Worm (Caenorhabditis elegans) whole organism, L2 larva: ENCODE results near the gene F41C3.2.

Experiments
- aly-2 ChIP-seq: fragments of 150-350 bp; optimal IDR thresholded peaks from 2 replicates; lab custom pipeline; 2014; ENCODE audit warnings: missing biosample characterization, missing genetic modification characterization
- blmp-1 ChIP-seq: sonication (generic microtip); optimal IDR thresholded peaks from 2 replicates; lab custom pipeline; 2017; ENCODE audit warnings: missing genetic modification characterization, mild to moderate bottlenecking, missing compliant biosample characterization, antibody characterized with exemption, moderate library complexity; ENCODE audit not compliant: insufficient read depth
- egl-27 ChIP-seq: sonication (generic microtip); optimal IDR thresholded peaks from 3 replicates; lab custom pipeline; 2017; ENCODE audit warnings: missing biosample characterization, missing genetic modification reagents, missing genetic modification characterization
- lin-11 ChIP-seq: fragments of 150-350 bp; sonication (generic microtip); optimal IDR thresholded peaks from 2 replicates; lab custom pipeline; 2014; ENCODE audit warnings: missing biosample characterization, missing genetic modification characterization, inconsistent platforms, mixed read lengths
- lin-13 ChIP-seq: fragments of 150-350 bp; optimal IDR thresholded peaks from 2 replicates; lab custom pipeline; 2014; ENCODE audit warnings: missing biosample characterization, missing genetic modification reagents, missing genetic modification characterization
- nhr-6 ChIP-seq: fragments of 150-350 bp; optimal IDR thresholded peaks from 2 replicates; lab custom pipeline; 2014; ENCODE audit warnings: missing biosample characterization, missing genetic modification characterization
- nhr-77 ChIP-seq: fragments of 150-350 bp; optimal IDR thresholded peaks from 2 replicates; lab custom pipeline; 2014; ENCODE audit warnings: missing biosample characterization, missing genetic modification characterization
- unc-62 ChIP-seq: fragments of 150-350 bp; optimal IDR thresholded peaks from 2 replicates; lab custom pipeline; 2014; ENCODE audit warnings: missing biosample characterization, missing genetic modification reagents, missing genetic modification characterization
- zag-1 ChIP-seq: fragments of 150-350 bp; optimal IDR thresholded peaks from 2 replicates; lab custom pipeline; 2014; ENCODE audit warnings: missing biosample characterization, missing genetic modification characterization
- ztf-11 ChIP-seq: sonication (generic microtip); optimal IDR thresholded peaks from 2 replicates; lab custom pipeline; 2017; ENCODE audit warnings: missing biosample characterization, missing genetic modification characterization
- ztf-4 ChIP-seq: fragments of 150-350 bp; optimal IDR thresholded peaks from 2 replicates; lab custom pipeline; 2014; ENCODE audit warnings: missing biosample characterization, missing genetic modification characterization

DNA sequence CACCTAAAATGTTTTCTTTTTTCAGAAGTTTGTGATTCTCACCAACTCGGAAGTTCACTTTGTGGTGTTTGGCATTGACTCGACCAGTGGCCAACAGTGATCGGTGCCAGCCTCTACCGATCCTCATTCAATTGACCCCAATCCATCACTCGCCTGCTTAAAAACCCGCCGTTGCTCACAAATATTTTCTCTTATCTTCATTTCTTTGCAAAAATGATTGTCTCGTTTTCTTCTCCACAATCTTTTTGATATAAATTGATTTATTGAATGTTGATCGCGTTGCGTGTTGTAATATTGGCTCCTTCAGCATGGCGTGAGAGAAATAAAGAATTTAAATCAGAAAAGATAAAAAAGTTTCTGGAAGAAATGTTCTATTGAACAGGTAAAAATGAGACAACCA, 13.2 kb upstream of the F41C3.2 start:
- TF ChIP-seq ztf-4 (no peak), blmp-1 (tag; lab: Kevin White, UChicago) (no peak), aly-2 (no peak), unc-62 (GFP tag; lab: Kevin White, UChicago) (no peak), ztf-11 (no peak), nhr-77 (no peak), lin-11 (tag; lab: Kevin White, UChicago) (no peak), nhr-6 (no peak), egl-27 (tag; lab: Kevin White, UChicago) (no peak), lin-13 (GFP tag; lab: Kevin White, UChicago) (no peak), zag-1 (no peak)
